Worm (Caenorhabditis elegans): ENCODE measurements around the gene Y24D9B.1.

The Y24D9B.1 gene

DNA sequence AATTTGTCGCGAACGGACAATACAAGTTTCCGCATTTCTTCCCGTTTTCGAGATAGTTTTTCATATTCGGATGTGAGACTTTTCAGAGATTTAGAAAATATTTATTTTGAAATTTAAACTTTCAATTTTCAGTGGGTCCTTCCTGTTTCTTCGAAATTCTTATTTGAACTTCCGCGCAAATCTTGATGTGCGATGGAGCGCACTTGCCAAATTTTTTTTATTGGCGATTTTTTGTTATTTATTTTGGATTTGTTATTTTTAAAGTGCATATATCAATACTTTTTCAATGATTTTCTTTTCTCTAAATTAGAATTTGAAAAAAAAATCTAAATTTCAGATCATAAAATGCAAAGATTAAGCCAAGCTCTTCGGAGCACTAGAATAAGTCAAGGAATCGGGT, 40.1 kb downstream of the Y24D9B.1 start, which contains the start of gene sars-2 (continued):
- TF ChIP-seq ceh-8 (GFP tag; optimal IDR thresholded peaks at IDR 0.05) (no peak), pqm-1 (tag; optimal IDR thresholded peaks at IDR 0.05) (no peak), xbp-1 (tag; optimal IDR thresholded peaks at IDR 0.05) (peak; percentile 40), swsn-7 (tag; optimal IDR thresholded peaks at IDR 0.05) (peak; percentile 27), mdl-1 (tag; optimal IDR thresholded peaks at IDR 0.05) (no peak), mef-2 (tag; optimal IDR thresholded peaks at IDR 0.05) (no peak), nhr-84 (tag; optimal IDR thresholded peaks at IDR 0.05) (no peak), ets-5 (GFP tag; IDR thresholded peaks at IDR 0.05) (no peak), lin-14 (GFP tag; optimal IDR thresholded peaks at IDR 0.05) (peak; percentile 8), nhr-77 (tag; optimal IDR thresholded peaks at IDR 0.05) (no peak), Y116A8C.19 (tag; optimal IDR thresholded peaks at IDR 0.05; ENCODE audit: borderline replicate concordance) (no peak), irx-1 (tag; optimal IDR thresholded peaks at IDR 0.05) (no peak), ceh-63 (GFP tag; optimal IDR thresholded peaks at IDR 0.05) (no peak), lir-3 (tag; optimal IDR thresholded peaks at IDR 0.05; ENCODE audit: poor library complexity) (no peak), mep-1 (tag; optimal IDR thresholded peaks at IDR 0.05) (peak; percentile 43), grh-1 (GFP tag; IDR thresholded peaks at IDR 0.05) (no peak), F16B12.6 (tag; optimal IDR thresholded peaks at IDR 0.05) (peak; percentile 1), jun-1 (tag; optimal IDR thresholded peaks at IDR 0.05) (no peak), snpc-4 (tag; optimal IDR thresholded peaks at IDR 0.05) (no peak), alr-1 (tag; optimal IDR thresholded peaks at IDR 0.05; ENCODE audit: borderline replicate concordance) (no peak), elt-3 (tag; optimal IDR thresholded peaks at IDR 0.05) (no peak), mab-9 (GFP tag; IDR thresholded peaks at IDR 0.05) (no peak), lsy-2 (tag; optimal IDR thresholded peaks at IDR 0.05) (peak; percentile 75 to 78), nhr-47 (tag; optimal IDR thresholded peaks at IDR 0.05) (peak; percentile 23), pag-3 (tag; optimal IDR thresholded peaks at IDR 0.05; ENCODE audit: borderline replicate concordance, insufficient read depth) (no peak), egl-13 (tag; optimal IDR thresholded peaks at IDR 0.05) (no peak), fkh-4 (tag; optimal IDR thresholded peaks at IDR 0.05; ENCODE audit: borderline replicate concordance) (no peak), skn-1 (tag; optimal IDR thresholded peaks at IDR 0.05) (peak; percentile 69), ceh-82 (tag; optimal IDR thresholded peaks at IDR 0.05) (peak in 1 of 3 experiments; percentile 32), nhr-28 (tag; optimal IDR thresholded peaks at IDR 0.05) (no peak), aly-2 (tag; optimal IDR thresholded peaks at IDR 0.05) (no peak), lin-39 (tag; optimal IDR thresholded peaks at IDR 0.05) (no peak), efl-1 (optimal IDR thresholded peaks at IDR 0.05) (peak; percentile 88 to 92), efl-1 (GFP tag; optimal IDR thresholded peaks at IDR 0.05 in 1 of 2) (peak; percentile 93 to 99), C16A3.4 (tag; optimal IDR thresholded peaks at IDR 0.05) (peak; percentile 33), tbx-2 (tag; optimal IDR thresholded peaks at IDR 0.05) (peak; percentile 25), fos-1 (tag; optimal IDR thresholded peaks at IDR 0.05) (no peak), elt-2 (tag; optimal IDR thresholded peaks at IDR 0.05) (no peak), ceh-88 (GFP tag; IDR thresholded peaks at IDR 0.05) (no peak)

ce11 chrIV:4359653-4360052, 42.5 kb downstream of the Y24D9B.1 start, which contains the start of gene F55F10.3:
Gene F55F10.3 (plus strand): TSS chrIV:4359953.
- TF ChIP-seq swsn-7 (tag; optimal IDR thresholded peaks at IDR 0.05) (no peak), elt-3 (tag; optimal IDR thresholded peaks at IDR 0.05) (no peak), efl-1 (optimal IDR thresholded peaks at IDR 0.05) (no peak), efl-1 (GFP tag; optimal IDR thresholded peaks at IDR 0.05 in 1 of 2) (no peak), nhr-84 (tag; optimal IDR thresholded peaks at IDR 0.05) (no peak), dpl-1 (GFP tag; optimal IDR thresholded peaks at IDR 0.05) (no peak), nhr-11 (tag; optimal IDR thresholded peaks at IDR 0.05) (no peak), zag-1 (tag; optimal IDR thresholded peaks at IDR 0.05) (no peak), fkh-8 (tag; optimal IDR thresholded peaks at IDR 0.05) (no peak), hlh-4 (tag; optimal IDR thresholded peaks at IDR 0.05) (no peak), irx-1 (tag; optimal IDR thresholded peaks at IDR 0.05) (no peak), F16B12.6 (tag; optimal IDR thresholded peaks at IDR 0.05) (no peak), blmp-1 (tag; optimal IDR thresholded peaks at IDR 0.05) (no peak), alr-1 (tag; optimal IDR thresholded peaks at IDR 0.05; ENCODE audit: borderline replicate concordance) (no peak), tbx-2 (tag; optimal IDR thresholded peaks at IDR 0.05) (no peak), lin-13 (GFP tag; optimal IDR thresholded peaks at IDR 0.05) (no peak), unc-86 (tag; optimal IDR thresholded peaks at IDR 0.05) (no peak)

Measured in whole organism, L1 larva.